Worm (Caenorhabditis elegans) whole organism, mixed stage, embryonic: ENCODE results near the gene clec-144.
A peak's percentile ranks its signal among the peaks of the same experiment; 100 is the strongest.

Experiments
- M03D4.4 ChIP-seq: sonication (generic microtip); optimal IDR thresholded peaks from 2 replicates; lab custom pipeline; 2017; ENCODE audit warnings: mild to moderate bottlenecking, missing genetic modification characterization, missing compliant biosample characterization
- bed-3 ChIP-seq: fragments of 200-800 bp; sonication (Bioruptor generic); optimal IDR thresholded peaks from 3 replicates; lab custom pipeline; 2018; ENCODE audit warnings: mild to moderate bottlenecking, missing genetic modification characterization, moderate library complexity, missing compliant biosample characterization
- blmp-1 ChIP-seq: fragments of 150-350 bp; optimal IDR thresholded peaks from 2 replicates; lab custom pipeline; 2014; ENCODE audit warnings: missing biosample characterization, missing genetic modification characterization
- ceh-39 ChIP-seq: fragments of 150-350 bp; optimal IDR thresholded peaks from 2 replicates; lab custom pipeline; 2014; ENCODE audit warnings: missing biosample characterization, missing genetic modification characterization
- ceh-43 ChIP-seq: fragments of 200-800 bp; sonication (Bioruptor generic); optimal IDR thresholded peaks from 2 replicates; lab custom pipeline; 2018; ENCODE audit warnings: mild to moderate bottlenecking, missing genetic modification characterization, moderate library complexity, missing compliant biosample characterization
- ceh-83 ChIP-seq: fragments of 200-800 bp; sonication (Bioruptor generic); optimal IDR thresholded peaks from 2 replicates; lab custom pipeline; 2018; ENCODE audit warnings: mild to moderate bottlenecking, missing genetic modification characterization, missing compliant biosample characterization
- ces-1 ChIP-seq: fragments of 150-350 bp; optimal IDR thresholded peaks from 2 replicates; lab custom pipeline; 2014; ENCODE audit warnings: missing biosample characterization, missing genetic modification reagents, missing genetic modification characterization
- cnd-1 ChIP-seq: fragments of 200-800 bp; sonication (Bioruptor generic); optimal IDR thresholded peaks from 2 replicates; lab custom pipeline; 2018; ENCODE audit warnings: mild to moderate bottlenecking, missing genetic modification characterization, missing compliant biosample characterization
- drap-1 ChIP-seq: fragments of 200-800 bp; sonication (Bioruptor generic); optimal IDR thresholded peaks from 3 replicates; lab custom pipeline; 2018; ENCODE audit warnings: mild to moderate bottlenecking, missing genetic modification characterization, missing compliant biosample characterization
- elt-1 ChIP-seq: sonication (generic microtip); optimal IDR thresholded peaks from 2 replicates; lab custom pipeline; 2017; ENCODE audit warnings: missing genetic modification characterization, mild to moderate bottlenecking, missing compliant biosample characterization, antibody characterized with exemption, moderate library complexity, borderline replicate concordance; ENCODE audit not compliant: insufficient read depth
- elt-3 ChIP-seq: fragments of 150-350 bp; optimal IDR thresholded peaks from 2 replicates; lab custom pipeline; 2014; ENCODE audit warnings: missing biosample characterization, missing genetic modification characterization
- ham-2 ChIP-seq: fragments of 200-800 bp; sonication (Bioruptor generic); optimal IDR thresholded peaks from 2 replicates; lab custom pipeline; 2018; ENCODE audit warnings: mild to moderate bottlenecking, missing genetic modification characterization, missing compliant biosample characterization
- hlh-1 ChIP-seq: fragments of 150-350 bp; optimal IDR thresholded peaks from 2 replicates; lab custom pipeline; 2014; ENCODE audit warnings: missing biosample characterization, missing genetic modification reagents, missing genetic modification characterization
- lin-13 ChIP-seq: fragments of 150-350 bp; optimal IDR thresholded peaks from 2 replicates; lab custom pipeline; 2014; ENCODE audit warnings: missing biosample characterization, missing genetic modification characterization
- lin-32 ChIP-seq: fragments of 200-800 bp; sonication (Bioruptor generic); optimal IDR thresholded peaks from 2 replicates; lab custom pipeline; 2018; ENCODE audit warnings: mild to moderate bottlenecking, missing genetic modification characterization, missing compliant biosample characterization
- lsy-2 ChIP-seq: fragments of 150-350 bp; optimal IDR thresholded peaks from 2 replicates; lab custom pipeline; 2014; ENCODE audit warnings: missing biosample characterization, missing genetic modification characterization
- mab-5 ChIP-seq: fragments of 150-350 bp; optimal IDR thresholded peaks from 2 replicates; lab custom pipeline; 2014; ENCODE audit warnings: missing biosample characterization, missing genetic modification characterization
- mep-1 ChIP-seq: fragments of 150-350 bp; optimal IDR thresholded peaks from 2 replicates; lab custom pipeline; 2017; ENCODE audit warnings: missing biosample characterization, missing genetic modification reagents, missing genetic modification characterization, inconsistent platforms
- mls-2 ChIP-seq: sonication (generic microtip); optimal IDR thresholded peaks from 2 replicates; lab custom pipeline; 2016; ENCODE audit warnings: mild to moderate bottlenecking, missing genetic modification characterization, moderate library complexity, missing compliant biosample characterization
- nhr-12 ChIP-seq: fragments of 150-350 bp; optimal IDR thresholded peaks from 2 replicates; lab custom pipeline; 2014; ENCODE audit warnings: missing biosample characterization, missing genetic modification characterization
- nhr-2 ChIP-seq: fragments of 150-350 bp; optimal IDR thresholded peaks from 2 replicates; lab custom pipeline; 2014; ENCODE audit warnings: missing biosample characterization, missing genetic modification characterization
- nhr-237 ChIP-seq: fragments of 150-350 bp; optimal IDR thresholded peaks from 2 replicates; lab custom pipeline; 2014; ENCODE audit warnings: missing biosample characterization, missing genetic modification characterization
- nhr-28 ChIP-seq: fragments of 150-350 bp; optimal IDR thresholded peaks from 2 replicates; lab custom pipeline; 2014; ENCODE audit warnings: missing biosample characterization, missing genetic modification characterization
- nhr-76 ChIP-seq: sonication (generic microtip); optimal IDR thresholded peaks from 2 replicates; lab custom pipeline; 2017; ENCODE audit warnings: missing biosample characterization, missing genetic modification characterization
- pha-4 ChIP-seq: fragments of 150-350 bp; optimal IDR thresholded peaks from 2 replicates; lab custom pipeline; 2018; ENCODE audit warnings: missing biosample characterization, missing genetic modification reagents, missing genetic modification characterization
- sem-2 ChIP-seq: fragments of 200-800 bp; sonication (Bioruptor generic); optimal IDR thresholded peaks from 2 replicates; lab custom pipeline; 2018; ENCODE audit warnings: mild to moderate bottlenecking, missing genetic modification characterization, missing compliant biosample characterization
- snpc-4 ChIP-seq: fragments of 150-350 bp; optimal IDR thresholded peaks from 2 replicates; lab custom pipeline; 2014; ENCODE audit warnings: missing biosample characterization, missing genetic modification characterization
- sptf-1 ChIP-seq: sonication (generic microtip); optimal IDR thresholded peaks from 2 replicates; lab custom pipeline; 2017; ENCODE audit warnings: mild to moderate bottlenecking, missing genetic modification characterization, moderate library complexity, missing compliant biosample characterization
- tbx-8 ChIP-seq: fragments of 200-800 bp; sonication (Bioruptor generic); optimal IDR thresholded peaks from 2 replicates; lab custom pipeline; 2018; ENCODE audit warnings: mild to moderate bottlenecking, missing genetic modification characterization, moderate library complexity, missing compliant biosample characterization
- unc-120 ChIP-seq: sonication (generic microtip); optimal IDR thresholded peaks from 2 replicates; lab custom pipeline; 2017; ENCODE audit warnings: missing genetic modification characterization, missing compliant biosample characterization; ENCODE audit not compliant: poor library complexity, severe bottlenecking
- unc-39 ChIP-seq: fragments of 150-350 bp; optimal IDR thresholded peaks from 2 replicates; lab custom pipeline; 2014; ENCODE audit warnings: missing biosample characterization, missing genetic modification characterization
- unc-62 ChIP-seq: fragments of 150-350 bp; optimal IDR thresholded peaks from 2 replicates; lab custom pipeline; 2014; ENCODE audit warnings: missing biosample characterization, missing genetic modification reagents, missing genetic modification characterization
- zip-8 ChIP-seq: fragments of 150-350 bp; optimal IDR thresholded peaks from 2 replicates; lab custom pipeline; 2014; ENCODE audit warnings: missing biosample characterization, missing genetic modification characterization
- ztf-11 ChIP-seq: fragments of 150-350 bp; optimal IDR thresholded peaks from 2 replicates; lab custom pipeline; 2014; ENCODE audit warnings: missing biosample characterization, missing genetic modification characterization

The clec-144 gene

ce11 chrII:11842317-11842716, 9.9 kb upstream of the clec-144 start, which contains the start of gene T27D12.1:
Gene T27D12.1, plus strand, starts transcription at chrII:11842617.
- no peak for TF ChIP-seq sem-2 (GFP tag; lab: Kevin White, UChicago)
- no peak for TF ChIP-seq ztf-11
- no peak for TF ChIP-seq pha-4
- TF ChIP-seq ceh-39 (tag; lab: Kevin White, UChicago): no peak
- no peak for TF ChIP-seq tbx-8 (GFP tag; lab: Kevin White, UChicago)
- TF ChIP-seq lin-32 (GFP tag; lab: Kevin White, UChicago): no peak
- no peak for TF ChIP-seq nhr-2 (tag; lab: Kevin White, UChicago)
- TF ChIP-seq mep-1 (tag; lab: Kevin White, UChicago): no peak
- no peak for TF ChIP-seq snpc-4 (tag; lab: Kevin White, UChicago)
- TF ChIP-seq lin-13 (tag; lab: Kevin White, UChicago): no peak
- TF ChIP-seq bed-3 (GFP tag; lab: Kevin White, UChicago): no peak
- TF ChIP-seq nhr-28 (tag; lab: Kevin White, UChicago): no peak
- TF ChIP-seq mab-5: no peak
- no peak for TF ChIP-seq nhr-237 (tag; lab: Kevin White, UChicago)
- TF ChIP-seq ham-2: no peak
- TF ChIP-seq mls-2 (tag; lab: Kevin White, UChicago): no peak
- TF ChIP-seq lsy-2: no peak

- TF ChIP-seq ham-2 (peak; percentile 49), pha-4 (no peak)
These were observed 9.3 kb upstream of the clec-144 start for ce11 chrII:11841653-11842052.

ce11 chrII:11839116-11839515, 6.7 kb upstream of the clec-144 start:
- no peak for TF ChIP-seq lsy-2
- TF ChIP-seq unc-39 (tag; lab: Kevin White, UChicago): no peak
- no peak for TF ChIP-seq hlh-1 (tag; lab: Kevin White, UChicago)
- no peak for TF ChIP-seq sptf-1
- TF ChIP-seq ceh-39 (tag; lab: Kevin White, UChicago): no peak
- TF ChIP-seq nhr-28 (tag; lab: Kevin White, UChicago): no peak
- TF ChIP-seq pha-4: no peak
- no peak for TF ChIP-seq blmp-1 (tag; lab: Kevin White, UChicago)
- no peak for TF ChIP-seq cnd-1 (tag; lab: Kevin White, UChicago)
- TF ChIP-seq drap-1: no peak
- no peak for TF ChIP-seq unc-120 (tag; lab: Kevin White, UChicago)
- TF ChIP-seq zip-8 (tag; lab: Kevin White, UChicago): no peak
- TF ChIP-seq ceh-83 (GFP tag; lab: Kevin White, UChicago): no peak
- no peak for TF ChIP-seq ceh-43 (GFP tag; lab: Kevin White, UChicago)
- TF ChIP-seq nhr-76 (tag; lab: Kevin White, UChicago): no peak

- TF ChIP-seq nhr-237 (tag; lab: Kevin White, UChicago) (no peak), nhr-28 (tag; lab: Kevin White, UChicago) (no peak), ceh-39 (tag; lab: Kevin White, UChicago) (no peak), ztf-11 (no peak), ceh-83 (GFP tag; lab: Kevin White, UChicago) (no peak), cnd-1 (tag; lab: Kevin White, UChicago) (no peak), ces-1 (no peak), nhr-2 (tag; lab: Kevin White, UChicago) (no peak), lsy-2 (no peak), nhr-76 (tag; lab: Kevin White, UChicago) (no peak), elt-3 (no peak), nhr-12 (tag; lab: Kevin White, UChicago) (no peak), unc-62 (no peak), tbx-8 (GFP tag; lab: Kevin White, UChicago) (no peak), mep-1 (tag; lab: Kevin White, UChicago) (no peak), blmp-1 (tag; lab: Kevin White, UChicago) (no peak), M03D4.4 (no peak), ham-2 (no peak)
These were observed 6.0 kb upstream of the clec-144 start for ce11 chrII:11838353-11838752.

- TF ChIP-seq nhr-12 (tag; lab: Kevin White, UChicago) (no peak), ztf-11 (no peak), elt-1 (tag; lab: Kevin White, UChicago) (no peak), ceh-83 (GFP tag; lab: Kevin White, UChicago) (no peak), ces-1 (no peak)
- TF ChIP-seq, all 35 proteins: peak for 0
These were observed 4.3 kb upstream of the clec-144 start for ce11 chrII:11836554-11837218.
